Worm (Caenorhabditis elegans) whole organism, young adult: Measurements from ENCODE around the gene Y79H2A.4.

Experiments
- F22D6.2 ChIP-seq: sonication (generic microtip); optimal IDR thresholded peaks from 2 replicates; lab custom pipeline; 2016; ENCODE audit warnings: mild to moderate bottlenecking, missing genetic modification characterization, missing compliant biosample characterization
- ccch-3 ChIP-seq: fragments of 200-800 bp; sonication (Bioruptor generic); optimal IDR thresholded peaks from 2 replicates; lab custom pipeline; 2018; ENCODE audit warnings: mild to moderate bottlenecking, missing genetic modification characterization, missing compliant biosample characterization
- cebp-1 ChIP-seq, 2 experiments: fragments of 200-800 bp in 1 of 2; sonication (Bioruptor generic) in 1 of 2; sonication (generic microtip) in 1 of 2; IDR thresholded peaks in 1 of 2; optimal IDR thresholded peaks in 1 of 2; 2 replicates each; pipeline versions ENCODE4 v1.3.6 to Lab custom; 2017 to 2022; ENCODE audit warnings: missing compliant biosample characterization in 2 of 2, missing genetic modification characterization in 2 of 2, mild to moderate bottlenecking in 1 of 2, missing genetic modification reagents in 1 of 2, moderate library complexity in 1 of 2
- ceh-40 ChIP-seq: fragments of 200-800 bp; sonication (Bioruptor generic); IDR thresholded peaks from 2 replicates; pipeline ENCODE4 v1.3.6; 2022; ENCODE audit warnings: missing genetic modification characterization, missing compliant biosample characterization
- dpl-1 ChIP-seq: fragments of 150-350 bp; optimal IDR thresholded peaks from 2 replicates; lab custom pipeline; 2014; ENCODE audit warnings: missing biosample characterization, missing genetic modification reagents, missing genetic modification characterization
- lin-26 ChIP-seq: fragments of 200-800 bp; sonication (Bioruptor generic); IDR thresholded peaks from 2 replicates; pipeline ENCODE4 v1.3.6; 2022; ENCODE audit warnings: missing genetic modification reagents, missing genetic modification characterization, missing compliant biosample characterization

DNA sequence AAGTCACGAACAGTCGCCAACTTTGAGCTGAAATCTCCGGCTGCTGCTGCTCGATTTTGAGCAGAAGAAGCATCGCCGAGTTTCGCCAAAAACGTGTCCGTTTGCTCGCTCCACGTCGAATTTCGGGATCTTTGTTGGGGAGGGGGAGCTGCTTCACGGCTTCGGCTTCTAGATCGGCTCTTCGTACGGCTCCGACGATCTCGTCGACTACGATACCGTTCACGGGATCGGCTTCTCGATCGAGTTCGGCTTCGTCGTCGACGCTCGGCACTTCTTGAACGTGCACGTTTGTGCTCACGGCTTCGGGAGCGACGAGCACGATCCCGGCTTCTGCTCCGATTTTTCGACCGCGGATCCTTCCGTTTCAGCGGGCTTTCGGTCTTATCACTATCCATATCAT lies 3.9 kb upstream of the Y79H2A.4 start:
- TF ChIP-seq dpl-1 (GFP tag; lab: Kevin White, UChicago) (no peak), ceh-40 (GFP tag; lab: Robert Waterston, UW) (no peak), ccch-3 (GFP tag; lab: Kevin White, UChicago) (no peak), lin-26 (GFP tag; lab: Robert Waterston, UW) (no peak), cebp-1 (GFP tag; IDR thresholded peaks at IDR 0.05; lab: Robert Waterston, UW) (no peak), cebp-1 (tag; optimal IDR thresholded peaks at IDR 0.05; lab: Kevin White, UChicago) (no peak), F22D6.2 (tag; lab: Kevin White, UChicago) (no peak)
